Worm (Caenorhabditis elegans) whole organism, young adult: ENCODE data around the gene ahsa-1.

Source experiments
- B0261.1 ChIP-seq: sonication (generic microtip); optimal IDR thresholded peaks from 2 replicates; lab custom pipeline; 2016; ENCODE audit warnings: mild to moderate bottlenecking, missing genetic modification characterization, moderate library complexity, missing compliant biosample characterization
- C06A6.2 ChIP-seq: fragments of 200-800 bp; sonication (Bioruptor generic); conservative IDR thresholded peaks from 2 replicates; pipeline ENCODE4 v1.3.6; 2022; ENCODE audit warnings: missing genetic modification characterization, missing compliant biosample characterization
- D2030.7 ChIP-seq: fragments of 200-800 bp; sonication (Bioruptor generic); IDR thresholded peaks from 2 replicates; pipeline ENCODE4 v1.3.6; 2022; ENCODE audit warnings: missing genetic modification reagents, missing genetic modification characterization, missing compliant biosample characterization
- F22D6.2 ChIP-seq: sonication (generic microtip); optimal IDR thresholded peaks from 2 replicates; lab custom pipeline; 2016; ENCODE audit warnings: mild to moderate bottlenecking, missing genetic modification characterization, missing compliant biosample characterization
- F33H1.4 ChIP-seq: fragments of 200-800 bp; sonication (Bioruptor generic); IDR thresholded peaks from 2 replicates; pipeline ENCODE4 v1.3.6; 2022; ENCODE audit warnings: missing genetic modification reagents, missing genetic modification characterization, missing compliant biosample characterization
- F37B4.10 ChIP-seq: fragments of 200-800 bp; sonication (Bioruptor generic); IDR thresholded peaks from 2 replicates; pipeline ENCODE4 v1.3.6; 2022; ENCODE audit warnings: missing genetic modification characterization, missing compliant biosample characterization
- F49E8.2 ChIP-seq: sonication (generic microtip); optimal IDR thresholded peaks from 3 replicates; lab custom pipeline; 2017; ENCODE audit warnings: missing genetic modification characterization, mild to moderate bottlenecking, missing compliant biosample characterization, antibody characterized with exemption, moderate library complexity; ENCODE audit not compliant: insufficient read depth
- F57A8.1 ChIP-seq: fragments of 200-800 bp; sonication (Bioruptor generic); optimal IDR thresholded peaks from 2 replicates; lab custom pipeline; 2018; ENCODE audit warnings: mild to moderate bottlenecking, missing genetic modification characterization, moderate library complexity, missing compliant biosample characterization
- F57C9.4 ChIP-seq: sonication (generic microtip); optimal IDR thresholded peaks from 2 replicates; lab custom pipeline; 2017; ENCODE audit warnings: mild to moderate bottlenecking, missing genetic modification characterization, missing compliant biosample characterization
- K11D2.4 ChIP-seq: fragments of 200-800 bp; sonication (Bioruptor generic); IDR thresholded peaks from 2 replicates; pipeline ENCODE4 v1.3.6; 2022; ENCODE audit warnings: missing genetic modification reagents, missing genetic modification characterization, missing compliant biosample characterization
- Y53G8AR.9 ChIP-seq: fragments of 200-800 bp; sonication (Bioruptor generic); conservative IDR thresholded peaks from 2 replicates; pipeline ENCODE4 v1.3.6; 2022; ENCODE audit warnings: missing genetic modification reagents, missing genetic modification characterization, missing compliant biosample characterization
- ZK185.1 ChIP-seq: sonication (generic microtip); optimal IDR thresholded peaks from 2 replicates; lab custom pipeline; 2016; ENCODE audit warnings: mild to moderate bottlenecking, missing genetic modification characterization, missing compliant biosample characterization; ENCODE audit not compliant: poor library complexity, severe bottlenecking
- akir-1 ChIP-seq: fragments of 200-800 bp; sonication (Bioruptor generic); optimal IDR thresholded peaks from 2 replicates; lab custom pipeline; 2018; ENCODE audit warnings: mild to moderate bottlenecking, missing genetic modification characterization, moderate library complexity, missing compliant biosample characterization
- aptf-2 ChIP-seq: fragments of 200-800 bp; sonication (Bioruptor generic); conservative IDR thresholded peaks from 2 replicates; pipeline ENCODE4 v1.3.6; 2022; ENCODE audit warnings: missing genetic modification reagents, missing genetic modification characterization, missing compliant biosample characterization
- attf-6 ChIP-seq: fragments of 200-800 bp; sonication (Bioruptor generic); IDR thresholded peaks from 2 replicates; pipeline ENCODE4 v1.3.6; 2022; ENCODE audit warnings: missing genetic modification reagents, missing genetic modification characterization, missing compliant biosample characterization
- cebp-2 ChIP-seq: fragments of 200-800 bp; sonication (Bioruptor generic); IDR thresholded peaks from 2 replicates; pipeline ENCODE4 v1.3.6; 2022; ENCODE audit warnings: missing genetic modification characterization, missing compliant biosample characterization
- chd-7 ChIP-seq: sonication (generic microtip); optimal IDR thresholded peaks from 2 replicates; lab custom pipeline; 2016; ENCODE audit warnings: mild to moderate bottlenecking, missing genetic modification characterization, moderate library complexity, missing compliant biosample characterization
- die-1 ChIP-seq: sonication (generic microtip); optimal IDR thresholded peaks from 2 replicates; lab custom pipeline; 2016; ENCODE audit warnings: missing genotype, mild to moderate bottlenecking, missing genetic modification characterization, missing compliant biosample characterization
- dox-1 ChIP-seq: fragments of 200-800 bp; sonication (Bioruptor generic); IDR thresholded peaks from 2 replicates; pipeline ENCODE4 v1.3.6; 2022; ENCODE audit warnings: missing genetic modification reagents, missing genetic modification characterization, missing compliant biosample characterization
- hlh-26 ChIP-seq: fragments of 200-800 bp; sonication (Bioruptor generic); conservative IDR thresholded peaks from 2 replicates; pipeline ENCODE4 v1.3.6; 2022; ENCODE audit warnings: missing genetic modification reagents, missing genetic modification characterization, missing compliant biosample characterization
- let-526 ChIP-seq: fragments of 200-800 bp; sonication (Bioruptor generic); IDR thresholded peaks from 2 replicates; pipeline ENCODE4 v1.3.6; 2022; ENCODE audit warnings: missing genetic modification reagents, missing genetic modification characterization, missing compliant biosample characterization
- let-607 ChIP-seq, 2 experiments: fragments of 200-800 bp in 1 of 2; sonication (Bioruptor generic) in 1 of 2; sonication (generic microtip) in 1 of 2; optimal IDR thresholded peaks; 2 replicates each; lab custom pipeline; 2016 to 2018; ENCODE audit warnings: mild to moderate bottlenecking in 2 of 2, missing compliant biosample characterization in 2 of 2, missing genetic modification characterization in 2 of 2, moderate library complexity in 2 of 2, missing genotype in 1 of 2
- lsl-1 ChIP-seq: fragments of 200-800 bp; sonication (Bioruptor generic); optimal IDR thresholded peaks from 2 replicates; lab custom pipeline; 2018; ENCODE audit warnings: mild to moderate bottlenecking, missing genetic modification characterization, moderate library complexity, missing compliant biosample characterization
- madf-10 ChIP-seq: sonication (generic microtip); optimal IDR thresholded peaks from 2 replicates; lab custom pipeline; 2016; ENCODE audit warnings: mild to moderate bottlenecking, missing genetic modification characterization, missing compliant biosample characterization
- madf-6 ChIP-seq: fragments of 200-800 bp; sonication (Bioruptor generic); IDR thresholded peaks from 2 replicates; pipeline ENCODE4 v1.3.6; 2022; ENCODE audit warnings: missing genetic modification reagents, missing genetic modification characterization, missing compliant biosample characterization
- madf-8 ChIP-seq: fragments of 200-800 bp; sonication (Bioruptor generic); conservative IDR thresholded peaks from 2 replicates; pipeline ENCODE4 v1.3.6; 2022; ENCODE audit warnings: missing genetic modification reagents, missing genetic modification characterization, missing compliant biosample characterization
- mxl-1 ChIP-seq: sonication (generic microtip); optimal IDR thresholded peaks from 2 replicates; lab custom pipeline; 2016; ENCODE audit warnings: missing genetic modification characterization, missing compliant biosample characterization
- nfyb-1 ChIP-seq: fragments of 200-800 bp; sonication (Bioruptor generic); IDR thresholded peaks from 2 replicates; pipeline ENCODE4 v1.3.6; 2022; ENCODE audit warnings: missing genetic modification reagents, missing genetic modification characterization, missing compliant biosample characterization
- nhr-179 ChIP-seq: sonication (generic microtip); optimal IDR thresholded peaks from 2 replicates; lab custom pipeline; 2016; ENCODE audit warnings: mild to moderate bottlenecking, missing genetic modification characterization, missing compliant biosample characterization
- nhr-27 ChIP-seq: fragments of 200-800 bp; sonication (Bioruptor generic); optimal IDR thresholded peaks from 2 replicates; lab custom pipeline; 2018; ENCODE audit warnings: mild to moderate bottlenecking, missing genetic modification characterization, moderate library complexity, missing compliant biosample characterization
- nhr-80 ChIP-seq: sonication (generic microtip); optimal IDR thresholded peaks from 2 replicates; lab custom pipeline; 2016; ENCODE audit warnings: missing genetic modification characterization, missing compliant biosample characterization
- pha-4 ChIP-seq: fragments of 150-350 bp; sonication (generic microtip); optimal IDR thresholded peaks from 2 replicates; lab custom pipeline; 2014; ENCODE audit warnings: missing biosample characterization, missing genetic modification reagents, missing genetic modification characterization
- rcor-1 ChIP-seq: fragments of 200-800 bp; sonication (Bioruptor generic); IDR thresholded peaks from 2 replicates; pipeline ENCODE4 v1.3.6; 2022; ENCODE audit warnings: missing genetic modification reagents, missing genetic modification characterization, missing compliant biosample characterization
- rec-8 ChIP-seq, 2 experiments: sonication (generic microtip); optimal IDR thresholded peaks; 2 replicates each; lab custom pipeline; 2016; ENCODE audit warnings: mild to moderate bottlenecking in 2 of 2, missing genetic modification characterization in 2 of 2, missing genetic modification reagents in 2 of 2, missing genotype in 2 of 2, missing biosample characterization in 1 of 2, missing compliant biosample characterization in 1 of 2, moderate library complexity in 1 of 2
- repo-1 ChIP-seq: sonication (generic microtip); optimal IDR thresholded peaks from 2 replicates; lab custom pipeline; 2017; ENCODE audit warnings: mild to moderate bottlenecking, missing genetic modification characterization, missing compliant biosample characterization
- snpc-4 ChIP-seq, 5 experiments: fragments of 150-350 bp in 1 of 5; sonication (generic microtip) in 4 of 5; optimal IDR thresholded peaks; 2 replicates each; lab custom pipeline; 2014 to 2018; ENCODE audit warnings: missing genetic modification characterization in 5 of 5, missing biosample characterization in 3 of 5, antibody characterized with exemption in 2 of 5, mild to moderate bottlenecking in 2 of 5, missing compliant biosample characterization in 2 of 5, missing genotype in 2 of 5, moderate library complexity in 2 of 5, missing genetic modification reagents in 1 of 5
- sptf-2 ChIP-seq: fragments of 200-800 bp; sonication (Bioruptor generic); optimal IDR thresholded peaks from 2 replicates; lab custom pipeline; 2018; ENCODE audit warnings: mild to moderate bottlenecking, missing genetic modification characterization, missing compliant biosample characterization
- unc-130 ChIP-seq: sonication (generic microtip); optimal IDR thresholded peaks from 2 replicates; lab custom pipeline; 2016; ENCODE audit warnings: missing genetic modification reagents, missing genetic modification characterization, missing compliant biosample characterization
- unc-62 ChIP-seq: fragments of 150-350 bp; optimal IDR thresholded peaks from 2 replicates; lab custom pipeline; 2014; ENCODE audit warnings: missing biosample characterization, missing genetic modification reagents, missing genetic modification characterization
- xnd-1 ChIP-seq: sonication (generic microtip); optimal IDR thresholded peaks from 2 replicates; lab custom pipeline; 2016; ENCODE audit warnings: missing genotype, missing genetic modification reagents, missing genetic modification characterization, missing compliant biosample characterization
- zim-3 ChIP-seq: sonication (generic microtip); optimal IDR thresholded peaks from 2 replicates; lab custom pipeline; 2017; ENCODE audit warnings: mild to moderate bottlenecking, missing genetic modification characterization, moderate library complexity, missing compliant biosample characterization
- ztf-6 ChIP-seq: fragments of 200-800 bp; sonication (Bioruptor generic); IDR thresholded peaks from 2 replicates; pipeline ENCODE4 v1.3.6; 2022; ENCODE audit warnings: missing genetic modification reagents, missing genetic modification characterization, missing compliant biosample characterization

ahsa-1 gene

DNA sequence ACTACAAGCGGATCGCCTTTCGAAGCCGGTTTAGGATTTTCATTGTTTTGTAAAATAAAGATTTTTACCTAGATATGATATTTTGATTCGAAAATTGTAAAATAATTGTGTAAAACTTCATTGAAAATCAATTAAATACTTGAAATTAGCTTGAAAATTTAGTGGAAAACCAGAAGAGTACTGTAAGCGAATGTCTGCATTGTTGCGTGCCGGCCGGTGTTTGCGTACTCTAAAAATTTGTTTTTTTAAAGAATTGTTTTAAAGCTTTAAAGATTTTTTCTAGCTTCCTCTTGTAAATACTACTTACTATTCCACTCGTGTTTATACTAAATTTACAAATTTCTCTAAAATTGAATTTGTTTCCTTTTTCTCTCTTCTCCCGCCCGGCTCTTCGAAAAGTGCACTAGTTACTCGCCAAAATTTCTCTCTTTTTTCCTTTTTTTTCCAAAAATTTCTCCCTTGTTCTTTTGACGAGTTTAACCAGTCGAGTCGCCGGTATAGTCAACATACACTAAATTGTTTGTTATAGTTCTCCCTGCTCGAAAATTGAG is 15.7 kb downstream of the ahsa-1 start:
- TF ChIP-seq lsl-1 (peak; percentile 62), D2030.7 (GFP tag; lab: Robert Waterston, UW) (peak; percentile 42; the same call in 1 of the 2 replicates), pha-4 (tag; lab: Kevin White, UChicago) (no peak), mxl-1 (tag; lab: Kevin White, UChicago) (no peak)
- TF ChIP-seq, all 124 proteins: peak for 2

DNA sequence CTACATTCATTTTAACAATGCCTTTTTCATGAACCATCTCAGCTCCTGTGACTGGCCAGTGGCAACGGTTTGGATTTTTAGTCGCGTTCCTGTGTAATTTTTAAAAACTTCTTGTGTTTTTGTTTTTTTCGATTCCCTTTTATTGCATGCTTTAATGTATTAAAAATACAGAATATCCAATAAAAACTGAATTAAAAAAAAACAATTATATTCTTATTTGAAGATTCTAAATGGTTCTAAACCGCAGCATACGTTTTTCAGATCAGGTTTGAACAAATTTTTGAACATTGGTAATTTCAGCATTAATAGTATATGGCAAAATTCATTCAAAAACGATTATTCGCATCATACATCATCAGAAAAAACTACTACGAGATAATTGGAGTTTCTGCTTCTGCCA is 16.8 kb downstream of the ahsa-1 start, which contains the start of gene dnj-3:
Gene dnj-3 (plus strand): TSS at position 301 of the 400 bp plus-strand sequence.
- TF ChIP-seq madf-10 (tag; lab: Kevin White, UChicago) (no peak), aptf-2 (GFP tag; lab: Robert Waterston, UW) (no peak), snpc-4 (GFP tag; optimal IDR thresholded peaks at IDR 0.05; lab: Kevin White, UChicago) (no peak), snpc-4 (tag; optimal IDR thresholded peaks at IDR 0.05; lab: Kevin White, UChicago) (no peak), akir-1 (no peak), let-607 (tag; optimal IDR thresholded peaks at IDR 0.05; lab: Kevin White, UChicago) (no peak), repo-1 (tag; lab: Kevin White, UChicago) (no peak), ZK185.1 (tag; lab: Kevin White, UChicago) (no peak), Y53G8AR.9 (no peak), unc-62 (GFP tag; lab: Kevin White, UChicago) (no peak), nhr-27 (tag; lab: Kevin White, UChicago) (no peak), B0261.1 (tag; lab: Kevin White, UChicago) (no peak), dox-1 (GFP tag; lab: Robert Waterston, UW) (no peak), F57A8.1 (GFP tag; lab: Kevin White, UChicago) (no peak), F57C9.4 (no peak), hlh-26 (GFP tag; lab: Robert Waterston, UW) (no peak), zim-3 (tag; lab: Kevin White, UChicago) (no peak)

DNA sequence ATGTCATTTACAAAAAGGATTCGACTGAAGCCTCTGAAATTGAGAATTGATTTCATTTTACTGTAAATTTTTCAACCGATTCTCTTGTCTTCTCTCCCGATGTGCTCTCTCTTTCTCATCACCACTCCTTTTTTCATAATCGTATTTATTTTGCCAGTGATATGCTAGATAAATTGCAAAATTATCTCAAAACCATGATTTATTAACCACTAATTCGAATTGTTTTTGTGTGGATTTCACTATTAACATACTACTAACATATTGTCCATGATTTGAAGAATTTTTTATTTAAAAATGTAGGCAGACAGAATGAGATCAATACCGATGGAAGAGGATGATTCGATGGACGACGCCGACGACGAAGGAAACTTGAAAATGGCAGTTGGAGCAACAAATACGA is 18.0 kb downstream of the ahsa-1 start, which contains the start of gene C25D7.10:
Gene C25D7.10 (plus strand): TSS at position 301 of the 400 bp plus-strand sequence.
- TF ChIP-seq pha-4 (tag; lab: Kevin White, UChicago) (no peak), B0261.1 (tag; lab: Kevin White, UChicago) (no peak), hlh-26 (GFP tag; lab: Robert Waterston, UW) (no peak), cebp-2 (GFP tag; lab: Robert Waterston, UW) (0 out of 2 replicates have a peak, but pooled peaks have one; percentile 65), let-526 (no peak), madf-6 (GFP tag; lab: Robert Waterston, UW) (0 out of 2 replicates have a peak, but pooled peaks have one; percentile 23), madf-10 (tag; lab: Kevin White, UChicago) (no peak)

DNA sequence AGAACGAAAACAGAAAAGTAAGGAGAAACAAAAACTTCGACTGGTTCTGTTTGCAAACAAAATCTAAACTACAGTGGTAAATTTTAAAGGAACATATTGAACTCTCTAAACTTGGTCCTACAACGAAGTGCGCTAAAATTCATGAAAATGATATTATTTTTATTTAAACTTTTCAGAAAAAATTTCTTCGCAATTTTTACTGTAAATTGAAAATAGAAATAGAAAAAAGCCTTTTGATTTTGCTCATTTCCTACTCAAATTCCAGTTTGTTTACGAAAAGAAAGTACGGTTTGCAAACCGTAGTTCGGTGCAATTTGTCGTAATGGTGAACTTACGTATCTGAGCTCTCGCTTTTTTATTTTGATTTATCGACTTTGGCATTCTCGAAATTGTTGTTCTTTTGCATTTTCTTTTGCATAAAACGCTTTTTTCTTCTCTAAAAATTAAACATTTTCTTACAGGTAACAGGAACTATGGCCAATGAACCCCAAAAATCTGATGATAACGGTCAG is 19.3 kb downstream of the ahsa-1 start, which contains the start of gene otub-1:
Gene otub-1 (plus strand): TSS at position 462 of the 512 bp plus-strand sequence.
- TF ChIP-seq F22D6.2 (tag; lab: Kevin White, UChicago) (no peak), nhr-179 (tag; lab: Kevin White, UChicago) (no peak), sptf-2 (no peak), rec-8 (tag; optimal IDR thresholded peaks at IDR 0.05; lab: Kevin White, UChicago) (no peak), unc-130 (GFP tag; lab: Kevin White, UChicago) (peak; percentile 47), die-1 (no peak), chd-7 (tag; lab: Kevin White, UChicago) (no peak), nhr-80 (tag; lab: Kevin White, UChicago) (no peak), K11D2.4 (GFP tag; lab: Robert Waterston, UW) (no peak), nfyb-1 (GFP tag; lab: Robert Waterston, UW) (no peak), F57C9.4 (no peak), F49E8.2 (tag; lab: Kevin White, UChicago) (no peak), madf-8 (GFP tag; lab: Robert Waterston, UW) (peak; percentile 25; the same call in 1 of the 2 replicates), F37B4.10 (GFP tag; lab: Robert Waterston, UW) (no peak), ztf-6 (GFP tag; lab: Robert Waterston, UW) (no peak), F33H1.4 (GFP tag; lab: Robert Waterston, UW) (peak; percentile 76), rcor-1 (GFP tag; lab: Robert Waterston, UW) (no peak), attf-6 (GFP tag; lab: Robert Waterston, UW) (no peak), C06A6.2 (GFP tag; lab: Robert Waterston, UW) (no peak), xnd-1 (tag; lab: Kevin White, UChicago) (peak; percentile 72)
